Worm (Caenorhabditis elegans) whole organism, young adult: Measurements from ENCODE around the gene K01G12.3.

ENCODE experiments used
- B0019.2 ChIP-seq: fragments of 200-800 bp; sonication (Bioruptor generic); conservative IDR thresholded peaks from 2 replicates; pipeline ENCODE4 v1.3.6; 2022; ENCODE audit warnings: missing genetic modification reagents, missing genetic modification characterization, missing compliant biosample characterization
- B0035.1 ChIP-seq: sonication (generic microtip); optimal IDR thresholded peaks from 2 replicates; lab custom pipeline; 2016; ENCODE audit warnings: missing genetic modification characterization, mild to moderate bottlenecking, missing compliant biosample characterization, missing genotype, missing genetic modification reagents
- F22D6.2 ChIP-seq: sonication (generic microtip); optimal IDR thresholded peaks from 2 replicates; lab custom pipeline; 2016; ENCODE audit warnings: mild to moderate bottlenecking, missing genetic modification characterization, missing compliant biosample characterization
- F37B4.10 ChIP-seq: fragments of 200-800 bp; sonication (Bioruptor generic); IDR thresholded peaks from 2 replicates; pipeline ENCODE4 v1.3.6; 2022; ENCODE audit warnings: missing genetic modification characterization, missing compliant biosample characterization
- F39B2.1 ChIP-seq: fragments of 200-800 bp; sonication (Bioruptor generic); IDR thresholded peaks from 2 replicates; pipeline ENCODE4 v1.3.6; 2022; ENCODE audit warnings: missing genetic modification reagents, missing genetic modification characterization, missing compliant biosample characterization
- F52B5.7 ChIP-seq: sonication (generic microtip); optimal IDR thresholded peaks from 2 replicates; lab custom pipeline; 2016; ENCODE audit warnings: mild to moderate bottlenecking, missing genetic modification characterization, missing compliant biosample characterization
- F57C9.4 ChIP-seq: sonication (generic microtip); optimal IDR thresholded peaks from 2 replicates; lab custom pipeline; 2017; ENCODE audit warnings: mild to moderate bottlenecking, missing genetic modification characterization, missing compliant biosample characterization
- K12H6.12 ChIP-seq: fragments of 200-800 bp; sonication (Bioruptor generic); optimal IDR thresholded peaks from 2 replicates; lab custom pipeline; 2018; ENCODE audit warnings: mild to moderate bottlenecking, missing genetic modification characterization, missing compliant biosample characterization
- ama-1 ChIP-seq, 3 experiments: fragments of 150-350 bp in 1 of 3; sonication (generic microtip) in 2 of 3; optimal IDR thresholded peaks; 2 replicates each; lab custom pipeline; 2014 to 2018; ENCODE audit warnings: missing biosample characterization in 2 of 3, missing genetic modification characterization in 2 of 3, missing genetic modification reagents in 2 of 3
- aptf-3 ChIP-seq: fragments of 200-800 bp; sonication (Bioruptor generic); IDR thresholded peaks from 2 replicates; pipeline ENCODE4 v1.3.6; 2022; ENCODE audit warnings: missing genetic modification characterization, missing compliant biosample characterization
- attf-6 ChIP-seq: fragments of 200-800 bp; sonication (Bioruptor generic); IDR thresholded peaks from 2 replicates; pipeline ENCODE4 v1.3.6; 2022; ENCODE audit warnings: missing genetic modification reagents, missing genetic modification characterization, missing compliant biosample characterization
- bed-2 ChIP-seq: fragments of 200-800 bp; sonication (Bioruptor generic); IDR thresholded peaks from 2 replicates; pipeline ENCODE4 v1.3.6; 2022; ENCODE audit warnings: missing genetic modification reagents, missing genetic modification characterization, missing compliant biosample characterization
- cebp-1 ChIP-seq, 2 experiments: fragments of 200-800 bp in 1 of 2; sonication (Bioruptor generic) in 1 of 2; sonication (generic microtip) in 1 of 2; IDR thresholded peaks in 1 of 2; optimal IDR thresholded peaks in 1 of 2; 2 replicates each; pipeline versions ENCODE4 v1.3.6 to Lab custom; 2017 to 2022; ENCODE audit warnings: missing compliant biosample characterization in 2 of 2, missing genetic modification characterization in 2 of 2, mild to moderate bottlenecking in 1 of 2, missing genetic modification reagents in 1 of 2, moderate library complexity in 1 of 2
- ceh-40 ChIP-seq: fragments of 200-800 bp; sonication (Bioruptor generic); IDR thresholded peaks from 2 replicates; pipeline ENCODE4 v1.3.6; 2022; ENCODE audit warnings: missing genetic modification characterization, missing compliant biosample characterization
- egl-44 ChIP-seq: fragments of 200-800 bp; sonication (Bioruptor generic); IDR thresholded peaks from 2 replicates; pipeline ENCODE4 v1.3.6; 2022; ENCODE audit warnings: missing genetic modification reagents, missing genetic modification characterization, missing compliant biosample characterization
- egrh-3 ChIP-seq: fragments of 200-800 bp; sonication (Bioruptor generic); IDR thresholded peaks from 2 replicates; pipeline ENCODE4 v1.3.6; 2022; ENCODE audit warnings: missing genetic modification reagents, missing genetic modification characterization, missing compliant biosample characterization
- fkh-3 ChIP-seq: sonication (generic microtip); optimal IDR thresholded peaks from 2 replicates; lab custom pipeline; 2016; ENCODE audit warnings: mild to moderate bottlenecking, missing genetic modification characterization, missing compliant biosample characterization
- hrde-1 ChIP-seq: sonication (generic microtip); optimal IDR thresholded peaks from 2 replicates; lab custom pipeline; 2016; ENCODE audit warnings: missing genetic modification characterization, mild to moderate bottlenecking, missing compliant biosample characterization, moderate library complexity, missing genotype, missing genetic modification reagents, borderline replicate concordance
- lsl-1 ChIP-seq: fragments of 200-800 bp; sonication (Bioruptor generic); optimal IDR thresholded peaks from 2 replicates; lab custom pipeline; 2018; ENCODE audit warnings: mild to moderate bottlenecking, missing genetic modification characterization, moderate library complexity, missing compliant biosample characterization
- lsy-27 ChIP-seq: sonication (generic microtip); optimal IDR thresholded peaks from 2 replicates; lab custom pipeline; 2017; ENCODE audit warnings: missing genetic modification characterization, mild to moderate bottlenecking, missing compliant biosample characterization, antibody characterized with exemption, missing genotype, borderline replicate concordance; ENCODE audit not compliant: insufficient read depth
- madf-3 ChIP-seq: fragments of 200-800 bp; sonication (Bioruptor generic); IDR thresholded peaks from 2 replicates; pipeline ENCODE4 v1.3.6; 2022; ENCODE audit warnings: missing genetic modification reagents, missing genetic modification characterization, missing compliant biosample characterization
- mcd-1 ChIP-seq: fragments of 200-800 bp; sonication (Bioruptor generic); IDR thresholded peaks from 2 replicates; pipeline ENCODE4 v1.3.6; 2022; ENCODE audit warnings: missing genetic modification reagents, missing genetic modification characterization, missing compliant biosample characterization
- mel-28 ChIP-seq: sonication (generic microtip); optimal IDR thresholded peaks from 2 replicates; lab custom pipeline; 2016; ENCODE audit warnings: borderline replicate concordance, mild to moderate bottlenecking, missing genetic modification characterization, missing compliant biosample characterization
- nfyb-1 ChIP-seq: fragments of 200-800 bp; sonication (Bioruptor generic); IDR thresholded peaks from 2 replicates; pipeline ENCODE4 v1.3.6; 2022; ENCODE audit warnings: missing genetic modification reagents, missing genetic modification characterization, missing compliant biosample characterization
- pbrm-1 ChIP-seq: fragments of 200-800 bp; sonication (Bioruptor generic); IDR thresholded peaks from 2 replicates; pipeline ENCODE4 v1.3.6; 2022; ENCODE audit warnings: missing genetic modification reagents, missing genetic modification characterization, missing compliant biosample characterization
- pha-4 ChIP-seq: fragments of 150-350 bp; sonication (generic microtip); optimal IDR thresholded peaks from 2 replicates; lab custom pipeline; 2014; ENCODE audit warnings: missing biosample characterization, missing genetic modification reagents, missing genetic modification characterization
- sdz-38 ChIP-seq: sonication (generic microtip); optimal IDR thresholded peaks from 2 replicates; lab custom pipeline; 2016; ENCODE audit warnings: missing genotype, missing genetic modification characterization, missing compliant biosample characterization
- snpc-4 ChIP-seq, 5 experiments: fragments of 150-350 bp in 1 of 5; sonication (generic microtip) in 4 of 5; optimal IDR thresholded peaks; 2 replicates each; lab custom pipeline; 2014 to 2018; ENCODE audit warnings: missing genetic modification characterization in 5 of 5, missing biosample characterization in 3 of 5, antibody characterized with exemption in 2 of 5, mild to moderate bottlenecking in 2 of 5, missing compliant biosample characterization in 2 of 5, missing genotype in 2 of 5, moderate library complexity in 2 of 5, missing genetic modification reagents in 1 of 5
- sptf-2 ChIP-seq: fragments of 200-800 bp; sonication (Bioruptor generic); optimal IDR thresholded peaks from 2 replicates; lab custom pipeline; 2018; ENCODE audit warnings: mild to moderate bottlenecking, missing genetic modification characterization, missing compliant biosample characterization
- unc-130 ChIP-seq: sonication (generic microtip); optimal IDR thresholded peaks from 2 replicates; lab custom pipeline; 2016; ENCODE audit warnings: missing genetic modification reagents, missing genetic modification characterization, missing compliant biosample characterization
- zfh-2 ChIP-seq: fragments of 200-800 bp; sonication (Bioruptor generic); conservative IDR thresholded peaks from 2 replicates; pipeline ENCODE4 v1.3.6; 2022; ENCODE audit warnings: missing genetic modification reagents, missing genetic modification characterization, missing compliant biosample characterization
- ztf-28 ChIP-seq: fragments of 200-800 bp; sonication (Bioruptor generic); IDR thresholded peaks from 2 replicates; pipeline ENCODE4 v1.3.6; 2022; ENCODE audit warnings: missing genetic modification reagents, missing genetic modification characterization, missing compliant biosample characterization
- ztf-6 ChIP-seq: fragments of 200-800 bp; sonication (Bioruptor generic); IDR thresholded peaks from 2 replicates; pipeline ENCODE4 v1.3.6; 2022; ENCODE audit warnings: missing genetic modification reagents, missing genetic modification characterization, missing compliant biosample characterization

K01G12.3 gene

DNA sequence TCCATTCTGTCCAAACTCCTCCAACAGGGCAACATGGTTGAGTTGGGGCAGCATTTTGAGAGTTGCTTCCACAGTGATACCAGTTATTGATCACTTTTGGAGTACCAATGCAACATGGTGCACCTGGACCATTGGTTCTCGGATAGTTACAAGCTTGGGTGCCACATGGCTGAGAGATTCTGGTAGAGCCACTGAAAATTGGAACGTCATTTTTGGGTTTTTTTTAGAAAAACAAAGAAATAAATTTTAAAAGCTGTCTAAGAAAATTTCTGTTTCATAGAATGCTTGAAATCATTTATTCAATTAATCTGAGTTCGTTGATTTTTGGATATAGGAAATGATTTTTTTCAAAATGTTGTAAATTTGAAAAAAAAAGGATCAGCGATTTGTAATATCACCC lies 33.8 kb downstream of the K01G12.3 start:
- TF ChIP-seq F39B2.1 (GFP tag; lab: Robert Waterston, UW) (no peak), attf-6 (GFP tag; lab: Robert Waterston, UW) (0 out of 2 replicates have a peak, but pooled peaks have one; percentile 21), pbrm-1 (GFP tag; lab: Robert Waterston, UW) (no peak), lsl-1 (GFP tag; lab: Kevin White, UChicago) (no peak), B0019.2 (GFP tag; lab: Robert Waterston, UW) (no peak), pha-4 (no peak), mel-28 (no peak), F52B5.7 (tag; lab: Kevin White, UChicago) (no peak)
- TF ChIP-seq, all 124 proteins: peak for 1

DNA sequence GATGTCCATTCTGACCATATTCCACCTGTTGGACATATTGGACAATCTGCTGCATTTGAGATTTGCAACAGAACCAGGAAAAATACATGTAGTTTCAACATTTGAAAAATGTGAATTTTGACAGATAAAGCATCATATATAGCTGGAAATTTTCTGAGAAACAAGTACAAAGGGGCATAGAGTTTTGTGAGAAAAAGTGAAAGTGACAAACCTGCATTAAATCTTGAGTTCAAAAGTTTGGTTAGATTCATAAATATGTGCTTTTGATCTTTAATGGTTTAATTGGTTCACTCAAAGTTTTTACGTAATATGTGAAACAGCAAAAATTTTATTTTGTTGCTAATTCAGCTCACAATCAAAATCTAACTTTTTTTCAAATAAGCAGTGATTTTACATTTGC lies 34.8 kb downstream of the K01G12.3 start, which contains the start of gene F02H6.7:
F02H6.7 (minus strand) TSS at position 101 of the 400 bp plus-strand sequence.
- no peak for TF ChIP-seq zfh-2 (GFP tag; lab: Robert Waterston, UW)
- TF ChIP-seq egrh-3 (GFP tag; lab: Robert Waterston, UW) = no peak
- TF ChIP-seq K12H6.12 (tag; lab: Kevin White, UChicago) = no peak
- TF ChIP-seq attf-6 (GFP tag; lab: Robert Waterston, UW) = no peak
- TF ChIP-seq sptf-2 = no peak
- TF ChIP-seq ztf-6 (GFP tag; lab: Robert Waterston, UW) = no peak
- no peak for TF ChIP-seq hrde-1 (tag; lab: Kevin White, UChicago)
- TF ChIP-seq ztf-28 (GFP tag; lab: Robert Waterston, UW) = no peak
- TF ChIP-seq fkh-3 (tag; lab: Kevin White, UChicago) = no peak
- TF ChIP-seq cebp-1 (GFP tag; IDR thresholded peaks at IDR 0.05; lab: Robert Waterston, UW) = no peak
- TF ChIP-seq cebp-1 (tag; optimal IDR thresholded peaks at IDR 0.05; lab: Kevin White, UChicago) = no peak
- no peak for TF ChIP-seq bed-2 (GFP tag; lab: Robert Waterston, UW)
- TF ChIP-seq unc-130 = no peak
- no peak for TF ChIP-seq mcd-1
- no peak for TF ChIP-seq F57C9.4 (tag; lab: Kevin White, UChicago)
- TF ChIP-seq egl-44 (GFP tag; lab: Robert Waterston, UW) = no peak

DNA sequence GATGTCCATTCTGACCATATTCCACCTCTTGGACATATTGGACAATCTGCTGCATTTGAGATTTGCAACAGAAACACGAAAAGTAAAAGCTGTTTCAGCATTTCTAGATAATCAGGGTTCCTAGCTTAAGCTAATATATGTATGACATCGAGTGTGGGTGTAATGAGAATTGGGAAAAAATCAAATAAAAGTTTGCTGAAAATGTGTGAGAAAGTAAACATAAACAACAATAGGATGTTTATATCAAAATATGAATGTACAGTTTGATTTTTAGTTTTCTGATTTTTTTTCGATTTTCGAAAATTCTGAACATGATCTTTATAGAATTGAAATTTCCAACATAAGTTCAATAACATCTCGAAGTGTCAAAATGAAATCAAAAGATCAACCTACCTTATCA lies 37.5 kb downstream of the K01G12.3 start, which contains the start of gene F02H6.6:
F02H6.6 (minus strand) TSS at position 101 of the 400 bp plus-strand sequence.
- TF ChIP-seq bed-2 (GFP tag; lab: Robert Waterston, UW) (no peak), pbrm-1 (GFP tag; lab: Robert Waterston, UW) (no peak), madf-3 (no peak), K12H6.12 (tag; lab: Kevin White, UChicago) (no peak), F37B4.10 (GFP tag; lab: Robert Waterston, UW) (no peak), ceh-40 (GFP tag; lab: Robert Waterston, UW) (no peak), mcd-1 (no peak), lsy-27 (tag; lab: Kevin White, UChicago) (no peak), F39B2.1 (GFP tag; lab: Robert Waterston, UW) (no peak), aptf-3 (GFP tag; lab: Robert Waterston, UW) (no peak), F22D6.2 (tag; lab: Kevin White, UChicago) (no peak), B0035.1 (tag; lab: Kevin White, UChicago) (no peak), snpc-4 (GFP tag; optimal IDR thresholded peaks at IDR 0.05; lab: Kevin White, UChicago) (no peak), snpc-4 (tag; optimal IDR thresholded peaks at IDR 0.05; lab: Kevin White, UChicago) (no peak), sdz-38 (no peak), nfyb-1 (no peak), ama-1 (optimal IDR thresholded peaks at IDR 0.05; lab: Kevin White, UChicago) (no peak), ama-1 (GFP tag; optimal IDR thresholded peaks at IDR 0.05; lab: Kevin White, UChicago) (no peak)
- TF ChIP-seq, all 124 proteins: peak for 0
